Worm (Caenorhabditis elegans) whole organism, late embryonic: Measurements from ENCODE around the gene clec-254.

ENCODE experiments used
- C08G9.2 ChIP-seq: sonication (generic microtip); optimal IDR thresholded peaks from 2 replicates; lab custom pipeline; 2016; ENCODE audit warnings: mild to moderate bottlenecking, missing genetic modification characterization, moderate library complexity, missing compliant biosample characterization
- C38D4.7 ChIP-seq: fragments of 200-800 bp; sonication (Bioruptor generic); optimal IDR thresholded peaks from 2 replicates; lab custom pipeline; 2018; ENCODE audit warnings: mild to moderate bottlenecking, missing genetic modification characterization, moderate library complexity, missing compliant biosample characterization
- F13H6.1 ChIP-seq: sonication (generic microtip); optimal IDR thresholded peaks from 2 replicates; lab custom pipeline; 2016; ENCODE audit warnings: missing genetic modification characterization, missing compliant biosample characterization
- K09A11.1 ChIP-seq: sonication (generic microtip); optimal IDR thresholded peaks from 2 replicates; lab custom pipeline; 2017; ENCODE audit warnings: antibody characterized with exemption, mild to moderate bottlenecking, missing genetic modification characterization, missing compliant biosample characterization; ENCODE audit not compliant: insufficient read depth
- T23F11.4 ChIP-seq: fragments of 200-800 bp; sonication (Bioruptor generic); optimal IDR thresholded peaks from 2 replicates; lab custom pipeline; 2018; ENCODE audit warnings: mild to moderate bottlenecking, missing genetic modification characterization, missing compliant biosample characterization
- ahr-1 ChIP-seq: sonication (generic microtip); optimal IDR thresholded peaks from 2 replicates; lab custom pipeline; 2016; ENCODE audit warnings: missing genetic modification characterization, missing compliant biosample characterization
- ama-1 ChIP-seq: fragments of 150-350 bp; optimal IDR thresholded peaks from 2 replicates; lab custom pipeline; 2014
- ceh-14 ChIP-seq: sonication (generic microtip); optimal IDR thresholded peaks from 2 replicates; lab custom pipeline; 2016; ENCODE audit warnings: missing genotype, missing genetic modification characterization, missing compliant biosample characterization
- ceh-24 ChIP-seq: sonication (generic microtip); optimal IDR thresholded peaks from 2 replicates; lab custom pipeline; 2016; ENCODE audit warnings: mild to moderate bottlenecking, missing genetic modification characterization, missing compliant biosample characterization
- ceh-48 ChIP-seq: sonication (generic microtip); optimal IDR thresholded peaks from 2 replicates; lab custom pipeline; 2016; ENCODE audit warnings: missing genetic modification characterization, inconsistent platforms, missing compliant biosample characterization
- ceh-9 ChIP-seq: sonication (generic microtip); optimal IDR thresholded peaks from 2 replicates; lab custom pipeline; 2016; ENCODE audit warnings: mild to moderate bottlenecking, missing genetic modification characterization, inconsistent platforms, missing compliant biosample characterization
- che-1 ChIP-seq: sonication (generic microtip); optimal IDR thresholded peaks from 2 replicates; lab custom pipeline; 2016; ENCODE audit warnings: mild to moderate bottlenecking, missing genetic modification characterization, missing compliant biosample characterization
- dmd-4 ChIP-seq: sonication (generic microtip); optimal IDR thresholded peaks from 2 replicates; lab custom pipeline; 2016; ENCODE audit warnings: borderline replicate concordance, missing genetic modification characterization, missing compliant biosample characterization
- dve-1 ChIP-seq: sonication (generic microtip); optimal IDR thresholded peaks from 2 replicates; lab custom pipeline; 2017; ENCODE audit warnings: antibody characterized with exemption, mild to moderate bottlenecking, missing genetic modification characterization, missing compliant biosample characterization
- elt-2 ChIP-seq: sonication (generic microtip); optimal IDR thresholded peaks from 2 replicates; lab custom pipeline; 2016; ENCODE audit warnings: missing genetic modification reagents, missing genetic modification characterization, missing compliant biosample characterization
- elt-4 ChIP-seq: sonication (generic microtip); optimal IDR thresholded peaks from 2 replicates; lab custom pipeline; 2016; ENCODE audit warnings: missing genetic modification characterization, missing compliant biosample characterization
- ets-4 ChIP-seq: sonication (generic microtip); optimal IDR thresholded peaks from 2 replicates; lab custom pipeline; 2016; ENCODE audit warnings: missing genetic modification characterization, missing compliant biosample characterization
- fax-1 ChIP-seq: sonication (generic microtip); optimal IDR thresholded peaks from 2 replicates; lab custom pipeline; 2016; ENCODE audit warnings: missing genotype, missing genetic modification characterization, missing compliant biosample characterization
- gmeb-2 ChIP-seq: sonication (generic microtip); optimal IDR thresholded peaks from 2 replicates; lab custom pipeline; 2016; ENCODE audit warnings: missing genetic modification characterization, inconsistent platforms, missing compliant biosample characterization
- hlh-13 ChIP-seq: fragments of 200-800 bp; sonication (Bioruptor generic); optimal IDR thresholded peaks from 2 replicates; lab custom pipeline; 2018; ENCODE audit warnings: mild to moderate bottlenecking, missing genetic modification characterization, missing compliant biosample characterization
- lin-11 ChIP-seq: fragments of 200-800 bp; sonication (Bioruptor generic); optimal IDR thresholded peaks from 2 replicates; lab custom pipeline; 2018; ENCODE audit warnings: mild to moderate bottlenecking, missing genetic modification characterization, missing compliant biosample characterization
- madf-2 ChIP-seq: sonication (generic microtip); optimal IDR thresholded peaks from 2 replicates; lab custom pipeline; 2017; ENCODE audit warnings: missing genetic modification characterization, missing compliant biosample characterization
- mec-3 ChIP-seq: sonication (generic microtip); optimal IDR thresholded peaks from 2 replicates; lab custom pipeline; 2016; ENCODE audit warnings: borderline replicate concordance, missing genetic modification characterization, missing compliant biosample characterization
- nhr-11 ChIP-seq: fragments of 150-350 bp; optimal IDR thresholded peaks from 2 replicates; lab custom pipeline; 2014; ENCODE audit warnings: missing biosample characterization, missing genetic modification characterization
- npax-4 ChIP-seq: sonication (generic microtip); optimal IDR thresholded peaks from 2 replicates; lab custom pipeline; 2016; ENCODE audit warnings: missing genetic modification characterization, missing compliant biosample characterization
- pqm-1 ChIP-seq: sonication (generic microtip); optimal IDR thresholded peaks from 2 replicates; lab custom pipeline; 2016; ENCODE audit warnings: missing genetic modification characterization, missing compliant biosample characterization
- pros-1 ChIP-seq: fragments of 150-350 bp; optimal IDR thresholded peaks from 2 replicates; lab custom pipeline; 2014; ENCODE audit warnings: missing biosample characterization, missing genetic modification reagents, missing genetic modification characterization
- ref-2 ChIP-seq: sonication (generic microtip); optimal IDR thresholded peaks from 2 replicates; lab custom pipeline; 2016; ENCODE audit warnings: missing genetic modification characterization, missing compliant biosample characterization
- sdc-2 ChIP-seq: sonication (generic microtip); optimal IDR thresholded peaks from 2 replicates; lab custom pipeline; 2016; ENCODE audit warnings: missing genotype, missing genetic modification characterization, missing compliant biosample characterization
- sox-2 ChIP-seq: fragments of 200-800 bp; sonication (Bioruptor generic); IDR thresholded peaks from 2 replicates; pipeline ENCODE4 v1.3.6; 2022; ENCODE audit warnings: missing genetic modification reagents, missing genetic modification characterization, missing compliant biosample characterization
- sox-4 ChIP-seq: sonication (generic microtip); optimal IDR thresholded peaks from 2 replicates; lab custom pipeline; 2017; ENCODE audit warnings: mild to moderate bottlenecking, missing genetic modification characterization, inconsistent platforms, missing compliant biosample characterization
- tbx-2 ChIP-seq: sonication (generic microtip); optimal IDR thresholded peaks from 2 replicates; lab custom pipeline; 2016; ENCODE audit warnings: missing genetic modification characterization, missing compliant biosample characterization
- tbx-7 ChIP-seq: sonication (generic microtip); optimal IDR thresholded peaks from 2 replicates; lab custom pipeline; 2016; ENCODE audit warnings: missing genotype, missing genetic modification characterization, missing compliant biosample characterization
- unc-3 ChIP-seq, 2 experiments: fragments of 200-800 bp in 1 of 2; sonication (Bioruptor generic) in 1 of 2; sonication (generic microtip) in 1 of 2; conservative IDR thresholded peaks in 1 of 2; optimal IDR thresholded peaks in 1 of 2; 2 replicates each; pipeline versions ENCODE4 v1.3.6 to Lab custom; 2016 to 2022; ENCODE audit warnings: missing compliant biosample characterization in 2 of 2, missing genetic modification characterization in 2 of 2, missing genetic modification reagents in 1 of 2
- unc-42 ChIP-seq: sonication (generic microtip); optimal IDR thresholded peaks from 2 replicates; lab custom pipeline; 2016; ENCODE audit warnings: missing genotype, missing genetic modification characterization, missing compliant biosample characterization
- unc-55 ChIP-seq: sonication (generic microtip); optimal IDR thresholded peaks from 2 replicates; lab custom pipeline; 2017; ENCODE audit warnings: missing biosample characterization, missing genetic modification reagents, missing genetic modification characterization
- unc-86 ChIP-seq: sonication (generic microtip); optimal IDR thresholded peaks from 2 replicates; lab custom pipeline; 2016; ENCODE audit warnings: missing genetic modification characterization, missing compliant biosample characterization

clec-254 gene

ce11 chrV:18787417-18787918, 33.2 kb upstream of the clec-254 start, which contains the start of gene Y17D7B.2:
Y17D7B.2 (plus strand) TSS chrV:18787739.
- TF ChIP-seq sdc-2 (no peak), ref-2 (tag; lab: Kevin White, UChicago) (no peak), ceh-14 (tag; lab: Kevin White, UChicago) (no peak), sox-4 (tag; lab: Kevin White, UChicago) (no peak), ets-4 (no peak), mec-3 (no peak), F13H6.1 (tag; lab: Kevin White, UChicago) (no peak), sox-2 (no peak), nhr-11 (no peak), tbx-7 (tag; lab: Kevin White, UChicago) (no peak), C38D4.7 (GFP tag; lab: Kevin White, UChicago) (no peak), dve-1 (tag; lab: Kevin White, UChicago) (no peak), hlh-13 (GFP tag; lab: Kevin White, UChicago) (no peak), T23F11.4 (GFP tag; lab: Kevin White, UChicago) (no peak)

ce11 chrV:18786694-18787093, 32.5 kb upstream of the clec-254 start, which contains the start of gene Y17D7B.3:
Y17D7B.3 (minus strand) TSS chrV:18786794.
- TF ChIP-seq npax-4 (tag; lab: Kevin White, UChicago) (no peak), pros-1 (tag; lab: Kevin White, UChicago) (no peak), elt-4 (tag; lab: Kevin White, UChicago) (no peak), ceh-48 (tag; lab: Kevin White, UChicago) (no peak), ahr-1 (tag; lab: Kevin White, UChicago) (no peak), pqm-1 (tag; lab: Kevin White, UChicago) (no peak), ceh-14 (tag; lab: Kevin White, UChicago) (no peak), ama-1 (lab: Kevin White, UChicago) (no peak), lin-11 (tag; lab: Kevin White, UChicago) (no peak), unc-86 (tag; lab: Kevin White, UChicago) (no peak), dmd-4 (tag; lab: Kevin White, UChicago) (no peak), unc-55 (GFP tag; lab: Kevin White, UChicago) (no peak), ref-2 (tag; lab: Kevin White, UChicago) (no peak), madf-2 (tag; lab: Kevin White, UChicago) (no peak), che-1 (tag; lab: Kevin White, UChicago) (no peak), C08G9.2 (no peak), C38D4.7 (GFP tag; lab: Kevin White, UChicago) (no peak), T23F11.4 (GFP tag; lab: Kevin White, UChicago) (no peak), tbx-2 (no peak), ceh-24 (tag; lab: Kevin White, UChicago) (no peak)

- TF ChIP-seq unc-42 = no peak
Measured at ce11 chrV:18783474-18783873, 29.2 kb upstream of the clec-254 start, which contains the start of gene Y17D7B.10. Y17D7B.10 (plus strand) TSS chrV:18783716.

ce11 chrV:18782747-18783146, 28.5 kb upstream of the clec-254 start:
- TF ChIP-seq fax-1 (tag; lab: Kevin White, UChicago) = no peak
- no peak for TF ChIP-seq hlh-13 (GFP tag; lab: Kevin White, UChicago)

ce11 chrV:18780605-18781004, 26.4 kb upstream of the clec-254 start:
- TF ChIP-seq K09A11.1 (tag; lab: Kevin White, UChicago) = no peak
- TF ChIP-seq gmeb-2 (tag; lab: Kevin White, UChicago) = no peak
- TF ChIP-seq unc-3 (GFP tag; conservative IDR thresholded peaks at IDR 0.05; lab: Robert Waterston, UW) = no peak
- no peak for TF ChIP-seq unc-3 (tag; optimal IDR thresholded peaks at IDR 0.05; lab: Kevin White, UChicago)
- no peak for TF ChIP-seq lin-11 (tag; lab: Kevin White, UChicago)
- TF ChIP-seq ceh-9 (tag; lab: Kevin White, UChicago) = no peak
- no peak for TF ChIP-seq pros-1 (tag; lab: Kevin White, UChicago)
- TF ChIP-seq elt-2 (tag; lab: Kevin White, UChicago) = no peak
